Worm (Caenorhabditis elegans): Measurements from ENCODE around the gene ifa-1.

The ifa-1 gene

DNA sequence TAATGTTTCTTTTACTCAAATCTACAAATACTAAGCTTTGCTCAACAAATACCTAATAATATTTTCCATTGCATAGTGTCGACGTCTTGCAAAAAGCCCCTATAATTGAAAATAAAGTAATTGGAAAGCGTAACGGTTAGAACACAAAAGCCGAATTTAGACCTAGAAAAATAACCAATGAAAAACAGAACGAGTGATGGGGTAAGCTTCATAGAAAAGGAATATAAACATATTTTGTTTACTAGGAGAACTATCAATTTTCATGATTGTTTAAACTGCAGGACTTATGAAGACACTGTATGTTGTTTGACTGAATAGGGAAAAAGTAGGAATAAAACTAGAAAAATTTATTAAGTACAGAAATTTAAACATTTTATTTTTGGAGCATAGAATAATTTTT, 15.3 kb downstream of the ifa-1 start, which contains the start of gene F38B2.3:
F38B2.3 (minus strand) TSS at position 101 of the 400 bp plus-strand sequence.
- no peak for TF ChIP-seq dpl-1 (GFP tag; optimal IDR thresholded peaks at IDR 0.05)

DNA sequence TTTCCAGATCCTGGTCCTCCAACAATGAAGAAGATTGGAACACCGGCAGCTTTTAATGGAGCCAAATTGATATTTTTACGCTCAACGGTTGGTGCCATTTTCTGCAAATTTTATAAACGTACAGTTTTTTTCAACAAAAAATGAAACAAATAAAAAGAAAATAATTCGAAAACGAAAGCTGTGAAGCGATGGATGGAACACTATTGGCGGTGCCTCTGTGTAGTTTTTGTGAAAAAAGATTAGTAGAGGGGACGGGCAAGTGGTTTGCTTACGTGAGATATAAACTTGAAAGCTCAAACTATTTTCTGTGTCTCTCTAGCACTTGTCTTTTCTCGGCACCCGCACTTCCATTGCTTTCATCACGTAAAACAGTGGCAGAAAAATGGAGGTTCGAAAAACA, 16.6 kb downstream of the ifa-1 start, which contains the start of gene F38B2.4:
F38B2.4 (minus strand) TSS at position 101 of the 400 bp plus-strand sequence.
- TF ChIP-seq madf-6 (GFP tag; IDR thresholded peaks at IDR 0.05) (no peak), athp-1 (tag; optimal IDR thresholded peaks at IDR 0.05) (no peak), nhr-80 (tag; optimal IDR thresholded peaks at IDR 0.05) (no peak), unc-62 (GFP tag; optimal IDR thresholded peaks at IDR 0.05) (no peak), K11D2.4 (GFP tag; IDR thresholded peaks at IDR 0.05) (no peak), lin-35 (GFP tag; optimal IDR thresholded peaks at IDR 0.05) (no peak), efl-1 (GFP tag; optimal IDR thresholded peaks at IDR 0.05) (no peak), ceh-40 (GFP tag; IDR thresholded peaks at IDR 0.05) (no peak), let-526 (GFP tag; IDR thresholded peaks at IDR 0.05) (no peak), bed-2 (GFP tag; IDR thresholded peaks at IDR 0.05) (no peak), attf-6 (GFP tag; IDR thresholded peaks at IDR 0.05) (no peak), die-1 (tag; optimal IDR thresholded peaks at IDR 0.05) (no peak), B0336.3 (GFP tag; IDR thresholded peaks at IDR 0.05) (no peak), T07F8.4 (tag; optimal IDR thresholded peaks at IDR 0.05) (no peak), B0019.2 (GFP tag; conservative IDR thresholded peaks at IDR 0.05) (no peak), snpc-1.1 (tag; optimal IDR thresholded peaks at IDR 0.05; ENCODE audit: insufficient read depth) (no peak), mel-28 (tag; optimal IDR thresholded peaks at IDR 0.05; ENCODE audit: borderline replicate concordance) (no peak), cebp-2 (GFP tag; IDR thresholded peaks at IDR 0.05) (no peak), rec-8 (tag; optimal IDR thresholded peaks at IDR 0.05) (no peak), ztf-22 (GFP tag; optimal IDR thresholded peaks at IDR 0.05) (no peak)

DNA sequence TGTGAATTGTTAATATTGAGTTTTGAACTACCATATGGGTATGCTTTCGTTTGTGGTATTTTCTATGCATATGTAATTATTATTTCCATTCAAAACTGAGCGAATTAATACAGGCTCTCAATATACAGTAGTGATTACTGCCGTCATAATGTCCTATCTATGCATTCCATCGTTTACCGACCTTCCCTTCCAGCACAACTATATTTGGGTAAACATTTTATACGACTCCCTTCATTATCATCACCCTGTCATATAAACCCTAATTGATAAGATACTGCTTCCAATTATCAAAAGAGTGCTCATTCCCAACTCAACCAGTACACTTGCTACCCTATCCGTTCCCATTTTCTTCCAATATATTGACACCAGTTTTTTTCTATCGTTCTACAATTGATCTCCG, 18.9 kb downstream of the ifa-1 start:
- TF ChIP-seq xnd-1 (tag; optimal IDR thresholded peaks at IDR 0.05) (no peak), C17E4.6 (GFP tag; IDR thresholded peaks at IDR 0.05) (no peak), mcd-1 (GFP tag; IDR thresholded peaks at IDR 0.05) (no peak), rec-8 (tag; optimal IDR thresholded peaks at IDR 0.05) (no peak), F23B12.7 (tag; optimal IDR thresholded peaks at IDR 0.05; ENCODE audit: insufficient read depth) (no peak), chd-7 (tag; optimal IDR thresholded peaks at IDR 0.05) (no peak), F57C9.4 (tag; optimal IDR thresholded peaks at IDR 0.05) (no peak), attf-5 (GFP tag; optimal IDR thresholded peaks at IDR 0.05) (no peak), F57A8.1 (GFP tag; optimal IDR thresholded peaks at IDR 0.05) (no peak), ceh-91 (GFP tag; IDR thresholded peaks at IDR 0.05) (no peak), B0035.1 (tag; optimal IDR thresholded peaks at IDR 0.05) (no peak), hlh-26 (GFP tag; conservative IDR thresholded peaks at IDR 0.05) (no peak), egrh-3 (GFP tag; IDR thresholded peaks at IDR 0.05) (no peak), Y95B8A.8 (GFP tag; IDR thresholded peaks at IDR 0.05) (no peak), mes-4 (tag; optimal IDR thresholded peaks at IDR 0.05) (no peak), ztf-18 (tag; optimal IDR thresholded peaks at IDR 0.05) (no peak), C06A6.2 (GFP tag; conservative IDR thresholded peaks at IDR 0.05) (no peak)

Measured in whole organism, young adult.